Worm (Caenorhabditis elegans): ENCODE results near the gene col-44.

DNA sequence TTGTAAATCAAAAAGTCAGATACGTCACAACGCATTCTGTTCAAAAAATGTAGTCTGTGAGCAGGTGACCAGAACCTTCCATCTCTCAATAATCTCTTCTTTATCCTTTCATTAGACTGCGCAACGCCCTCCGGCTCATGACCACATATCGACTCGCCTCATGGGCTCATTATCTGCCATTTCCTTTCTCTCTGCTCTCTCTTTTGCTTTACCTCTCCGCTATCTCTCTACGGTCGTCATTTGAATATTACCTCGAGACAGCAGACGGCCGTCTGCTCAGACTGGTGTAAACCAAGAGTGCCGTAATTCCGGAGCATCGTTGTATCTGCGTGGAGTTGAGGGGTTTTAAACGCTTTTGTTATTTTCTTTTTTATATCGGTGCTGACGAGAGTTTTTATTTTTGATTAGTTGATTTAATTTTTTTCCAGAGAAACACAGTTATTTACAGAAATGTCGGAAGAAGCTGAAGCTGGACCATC, 6.8 kb downstream of the col-44 start, which contains the start of gene bra-1:
- TF ChIP-seq klf-2 (GFP tag; conservative IDR thresholded peaks at IDR 0.05) (no peak), flt-1 (GFP tag; IDR thresholded peaks at IDR 0.05) (peak; percentile 63), T22C8.4 (GFP tag; IDR thresholded peaks at IDR 0.05) (no peak), cog-1 (tag; optimal IDR thresholded peaks at IDR 0.05) (peak; percentile 19), ztf-29 (GFP tag; IDR thresholded peaks at IDR 0.05) (no peak), med-1 (GFP tag; optimal IDR thresholded peaks at IDR 0.05; ENCODE audit: insufficient read depth) (no peak), tab-1 (GFP tag; IDR thresholded peaks at IDR 0.05) (no peak)

All from whole organism, midembryonic.